Fruit fly (Drosophila melanogaster) whole organism, embryonic: Measurements from ENCODE around the gene Set2.

Experiments used
- CG11085 ChIP-seq: fragments of 200-800 bp; sonication (Bioruptor generic); IDR thresholded peaks from 2 replicates; pipeline ENCODE4 v1.3.6; 2022; ENCODE audit warnings: missing biosample characterization, missing genetic modification characterization
- CG11560 ChIP-seq: fragments of 200-800 bp; sonication (Bioruptor generic); IDR thresholded peaks from 3 replicates; pipeline ENCODE4 v1.3.6; 2022; ENCODE audit warnings: missing biosample characterization, missing genetic modification characterization
- CG11695 ChIP-seq: fragments of 200-800 bp; sonication (Bioruptor generic); IDR thresholded peaks from 3 replicates; pipeline ENCODE4 v1.3.6; 2022; ENCODE audit warnings: missing biosample characterization, missing genetic modification characterization
- CG12942 ChIP-seq: fragments of 200-800 bp; sonication (Bioruptor generic); optimal IDR thresholded peaks from 3 replicates; lab custom pipeline; 2016; ENCODE audit warnings: missing biosample characterization, missing genetic modification characterization
- CG13775 ChIP-seq: fragments of 200-800 bp; sonication (Bioruptor generic); optimal IDR thresholded peaks from 3 replicates; lab custom pipeline; 2017; ENCODE audit warnings: missing biosample characterization, mild to moderate bottlenecking, missing genetic modification characterization
- CG14014 ChIP-seq: fragments of 200-800 bp; sonication (Bioruptor generic); IDR thresholded peaks from 2 replicates; pipeline ENCODE4 v1.3.6; 2022; ENCODE audit warnings: missing biosample characterization, missing genetic modification characterization
- CG15479 ChIP-seq: fragments of 200-800 bp; sonication (Bioruptor generic); optimal IDR thresholded peaks from 3 replicates; lab custom pipeline; 2019; ENCODE audit warnings: missing biosample characterization, mild to moderate bottlenecking, missing genetic modification characterization, moderate library complexity
- CG17568 ChIP-seq: fragments of 200-800 bp; sonication (Bioruptor generic); optimal IDR thresholded peaks from 2 replicates; lab custom pipeline; 2018; ENCODE audit warnings: missing biosample characterization, mild to moderate bottlenecking, missing genetic modification characterization, moderate library complexity
- CG1792 ChIP-seq: fragments of 200-800 bp; sonication (Bioruptor generic); optimal IDR thresholded peaks from 2 replicates; lab custom pipeline; 2016; ENCODE audit warnings: missing biosample characterization, missing genetic modification characterization
- CG18619 ChIP-seq: fragments of 200-800 bp; sonication (Bioruptor generic); optimal IDR thresholded peaks from 3 replicates; lab custom pipeline; 2017; ENCODE audit warnings: missing biosample characterization, mild to moderate bottlenecking, missing genetic modification characterization
- CG2889 ChIP-seq: fragments of 200-800 bp; sonication (Bioruptor generic); IDR thresholded peaks from 3 replicates; pipeline ENCODE4 v1.3.6; 2022; ENCODE audit warnings: missing biosample characterization, missing genetic modification characterization
- CG3838 ChIP-seq: fragments of 200-800 bp; sonication (Bioruptor generic); optimal IDR thresholded peaks from 3 replicates; lab custom pipeline; 2016; ENCODE audit warnings: missing biosample characterization, missing genetic modification characterization
- CG3995 ChIP-seq: fragments of 200-800 bp; sonication (Bioruptor generic); optimal IDR thresholded peaks from 3 replicates; lab custom pipeline; 2016; ENCODE audit warnings: missing biosample characterization, missing genetic modification characterization
- CG8290 ChIP-seq, 3 experiments: fragments of 200-800 bp; sonication (Bioruptor generic); optimal IDR thresholded peaks; 2 replicates each; lab custom pipeline; 2016 to 2019; ENCODE audit warnings: missing biosample characterization in 3 of 3, missing genetic modification characterization in 3 of 3, mild to moderate bottlenecking in 2 of 3, moderate library complexity in 1 of 3
- CG9876 ChIP-seq: fragments of 200-800 bp; sonication (Bioruptor generic); optimal IDR thresholded peaks from 2 replicates; lab custom pipeline; 2016; ENCODE audit warnings: missing biosample characterization, missing genetic modification characterization
- CHES-1-like ChIP-seq: fragments of 200-800 bp; sonication (Bioruptor generic); optimal IDR thresholded peaks from 2 replicates; lab custom pipeline; 2016; ENCODE audit warnings: missing biosample characterization, missing genetic modification characterization
- D19A ChIP-seq: fragments of 200-800 bp; optimal IDR thresholded peaks from 3 replicates; lab custom pipeline; 2019; ENCODE audit warnings: missing biosample characterization, mild to moderate bottlenecking, missing genetic modification characterization, moderate library complexity
- ERR ChIP-seq: fragments of 200-800 bp; sonication (Bioruptor generic); optimal IDR thresholded peaks from 2 replicates; lab custom pipeline; 2016; ENCODE audit warnings: missing biosample characterization, missing genetic modification characterization
- Eip74EF ChIP-seq, 2 experiments: fragments of 200-800 bp in 1 of 2; fragments of >200 bp in 1 of 2; sonication (Bioruptor generic) in 1 of 2; optimal IDR thresholded peaks; 2 replicates each; lab custom pipeline; 2017 to 2019; ENCODE audit warnings: missing biosample characterization in 2 of 2, missing genetic modification characterization in 2 of 2, mild to moderate bottlenecking in 1 of 2, moderate library complexity in 1 of 2
- GATAe ChIP-seq: fragments of 200-800 bp; sonication (Bioruptor generic); conservative IDR thresholded peaks from 2 replicates; pipeline ENCODE4 v1.3.6; 2022; ENCODE audit warnings: missing biosample characterization, missing genetic modification characterization
- Gug ChIP-seq: fragments of 200-800 bp; sonication (Bioruptor generic); IDR thresholded peaks from 4 replicates; pipeline ENCODE4 v1.3.6; 2022; ENCODE audit warnings: missing biosample characterization, missing genetic modification characterization
- HLH3B ChIP-seq: fragments of 200-800 bp; sonication (Bioruptor generic); IDR thresholded peaks from 2 replicates; pipeline ENCODE4 v1.3.6; 2022; ENCODE audit warnings: missing biosample characterization, missing genetic modification characterization
- Hmr ChIP-seq: fragments of 200-800 bp; sonication (Bioruptor generic); optimal IDR thresholded peaks from 3 replicates; lab custom pipeline; 2017; ENCODE audit warnings: mild to moderate bottlenecking, missing biosample characterization, missing genetic modification reagents, missing genetic modification characterization
- Hr39 ChIP-seq: fragments of >200 bp; optimal IDR thresholded peaks from 2 replicates; lab custom pipeline; 2017
- NfI ChIP-seq: fragments of 200-800 bp; sonication (Bioruptor generic); optimal IDR thresholded peaks from 3 replicates; lab custom pipeline; 2018; ENCODE audit warnings: missing biosample characterization, mild to moderate bottlenecking, missing genetic modification characterization, moderate library complexity
- Scr ChIP-seq: fragments of 200-800 bp; sonication (Bioruptor generic); IDR thresholded peaks from 2 replicates; pipeline ENCODE4 v1.3.6; 2022; ENCODE audit warnings: missing biosample characterization, missing genetic modification characterization; ENCODE audit not compliant: partially characterized antibody
- Xrp1 ChIP-seq: fragments of 200-800 bp; sonication (Bioruptor generic); IDR thresholded peaks from 2 replicates; pipeline ENCODE4 v1.3.6; 2022; ENCODE audit warnings: missing biosample characterization, missing genetic modification characterization
- ara ChIP-seq: fragments of 200-800 bp; sonication (Bioruptor generic); IDR thresholded peaks from 2 replicates; pipeline ENCODE4 v1.3.6; 2022; ENCODE audit warnings: missing biosample characterization, missing genetic modification characterization
- br ChIP-seq: fragments of >200 bp; optimal IDR thresholded peaks from 2 replicates; lab custom pipeline; 2017
- cad ChIP-seq: fragments of >200 bp; optimal IDR thresholded peaks from 2 replicates; lab custom pipeline; 2017; ENCODE audit warnings: missing biosample characterization, missing genetic modification characterization
- dpn ChIP-seq, 2 experiments: fragments of 200-800 bp; sonication (Bioruptor generic); optimal IDR thresholded peaks; 3 replicates each; lab custom pipeline; 2016; ENCODE audit warnings: missing biosample characterization in 2 of 2, missing genetic modification characterization in 2 of 2
- emc ChIP-seq: fragments of 200-800 bp; sonication (Bioruptor generic); optimal IDR thresholded peaks from 2 replicates; lab custom pipeline; 2016; ENCODE audit warnings: missing biosample characterization, missing genetic modification characterization
- eyg ChIP-seq: fragments of 200-800 bp; sonication (Bioruptor generic); optimal IDR thresholded peaks from 3 replicates; lab custom pipeline; 2016; ENCODE audit warnings: missing biosample characterization, missing genetic modification characterization
- gce ChIP-seq: fragments of 200-800 bp; sonication (Bioruptor generic); IDR thresholded peaks from 3 replicates; pipeline ENCODE4 v1.3.6; 2022; ENCODE audit warnings: missing biosample characterization, missing genetic modification characterization
- gro ChIP-seq: fragments of 200-800 bp; sonication (Bioruptor generic); optimal IDR thresholded peaks from 2 replicates; lab custom pipeline; 2016; ENCODE audit warnings: missing biosample characterization, missing genetic modification characterization
- hbn ChIP-seq: fragments of 200-800 bp; sonication (Bioruptor generic); IDR thresholded peaks from 2 replicates; pipeline ENCODE4 v1.3.6; 2022; ENCODE audit warnings: missing biosample characterization, missing genetic modification characterization; ENCODE audit not compliant: partially characterized antibody
- jumu ChIP-seq: fragments of 200-800 bp; sonication (Bioruptor generic); optimal IDR thresholded peaks from 3 replicates; lab custom pipeline; 2016; ENCODE audit warnings: missing biosample characterization, missing genetic modification characterization
- ken ChIP-seq: fragments of 200-800 bp; sonication (Bioruptor generic); IDR thresholded peaks from 3 replicates; pipeline ENCODE4 v1.3.6; 2022; ENCODE audit warnings: missing biosample characterization, missing genetic modification characterization
- lmd ChIP-seq: fragments of 200-800 bp; sonication (Bioruptor generic); IDR thresholded peaks from 2 replicates; pipeline ENCODE4 v1.3.6; 2022; ENCODE audit warnings: missing biosample characterization, missing genetic modification characterization
- lov ChIP-seq, 2 experiments: fragments of 200-800 bp in 1 of 2; fragments of >200 bp in 1 of 2; sonication (Bioruptor generic) in 1 of 2; IDR thresholded peaks in 1 of 2; optimal IDR thresholded peaks in 1 of 2; 2 replicates in 1 of 2; 3 replicates in 1 of 2; pipeline versions ENCODE4 v1.3.6 to Lab custom; 2017 to 2022; ENCODE audit warnings: missing biosample characterization in 1 of 2, missing genetic modification characterization in 1 of 2
- mam ChIP-seq: fragments of 200-800 bp; sonication (Bioruptor generic); optimal IDR thresholded peaks from 3 replicates; lab custom pipeline; 2016; ENCODE audit warnings: missing biosample characterization, missing genetic modification characterization
- nerfin-1 ChIP-seq: fragments of 200-800 bp; sonication (Bioruptor generic); optimal IDR thresholded peaks from 3 replicates; lab custom pipeline; 2019; ENCODE audit warnings: missing biosample characterization, mild to moderate bottlenecking, missing genetic modification characterization, moderate library complexity
- pzg ChIP-seq: fragments of 200-800 bp; sonication (Bioruptor generic); optimal IDR thresholded peaks from 3 replicates; lab custom pipeline; 2018; ENCODE audit warnings: missing biosample characterization, mild to moderate bottlenecking, missing genetic modification characterization, moderate library complexity
- scrt ChIP-seq: fragments of 200-800 bp; sonication (Bioruptor generic); optimal IDR thresholded peaks from 2 replicates; lab custom pipeline; 2018; ENCODE audit warnings: missing biosample characterization, mild to moderate bottlenecking, missing genetic modification characterization, moderate library complexity
- sens-2 ChIP-seq: fragments of 200-800 bp; sonication (Bioruptor generic); IDR thresholded peaks from 2 replicates; pipeline ENCODE4 v1.3.6; 2022; ENCODE audit warnings: missing biosample characterization, missing genetic modification characterization
- sob ChIP-seq: fragments of 200-800 bp; sonication (Bioruptor generic); IDR thresholded peaks from 2 replicates; pipeline ENCODE4 v1.3.6; 2022; ENCODE audit warnings: missing biosample characterization, missing genetic modification characterization
- stwl ChIP-seq: fragments of 200-800 bp; sonication (Bioruptor generic); optimal IDR thresholded peaks from 3 replicates; lab custom pipeline; 2018; ENCODE audit warnings: missing biosample characterization, mild to moderate bottlenecking, missing genetic modification characterization, moderate library complexity
- tap ChIP-seq: fragments of 200-800 bp; optimal IDR thresholded peaks from 3 replicates; lab custom pipeline; 2019; ENCODE audit warnings: missing biosample characterization, mild to moderate bottlenecking, missing genetic modification characterization, moderate library complexity
- usp ChIP-seq: fragments of >200 bp; optimal IDR thresholded peaks from 2 replicates; lab custom pipeline; 2017; ENCODE audit warnings: missing biosample characterization, missing genetic modification characterization
- zen2 ChIP-seq: fragments of 200-800 bp; sonication (Bioruptor generic); IDR thresholded peaks from 3 replicates; pipeline ENCODE4 v1.3.6; 2022; ENCODE audit warnings: missing biosample characterization, missing genetic modification characterization; ENCODE audit not compliant: partially characterized antibody

Gene Set2

DNA sequence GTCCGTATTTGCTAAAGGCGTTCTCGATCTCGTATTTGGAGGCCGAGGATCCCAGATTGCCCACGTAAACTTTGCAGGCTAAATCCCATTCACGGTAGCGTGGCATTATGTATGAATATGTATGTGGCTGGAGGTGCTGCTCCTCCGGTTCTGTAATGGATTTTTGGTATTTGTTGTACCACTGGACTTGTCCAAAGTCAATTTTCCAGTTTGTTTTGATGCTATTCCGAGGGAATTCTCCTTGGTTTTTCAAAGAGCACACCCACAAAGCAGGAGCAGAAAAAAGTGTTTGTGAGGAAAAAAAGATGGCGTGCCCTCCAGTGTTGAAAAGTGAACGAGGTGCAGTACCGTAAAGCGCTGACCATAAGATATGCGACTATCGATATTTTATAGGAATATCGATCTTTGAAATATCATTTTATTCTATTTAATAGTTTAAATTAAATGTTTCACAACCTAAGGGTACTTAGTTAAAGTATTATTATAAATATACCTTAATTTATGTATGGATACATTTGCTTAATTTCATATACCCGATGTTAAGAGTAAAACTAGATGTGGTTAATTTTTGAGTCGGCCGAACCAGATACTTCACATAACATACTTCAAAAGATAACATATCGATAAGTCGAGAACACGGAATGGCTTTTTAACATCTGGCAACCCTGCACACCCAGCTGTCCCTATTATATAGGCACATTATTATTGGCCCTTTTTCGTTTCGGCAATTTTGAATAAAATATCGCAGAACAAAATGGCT is 28.3 kb upstream of the Set2 start, which contains the start of the genes Rbp1-like and Tim9a (continued):
- TF ChIP-seq Eip74EF (GFP tag; optimal IDR thresholded peaks at IDR 0.05; lab: Kevin White, UChicago) (no peak), Xrp1 (GFP tag; lab: Robert Waterston, UW) (no peak), sob (no peak), HLH3B (no peak), ara (GFP tag; lab: Robert Waterston, UW) (no peak), nerfin-1 (tag; lab: Kevin White, UChicago) (no peak), CG13775 (GFP tag; lab: Kevin White, UChicago) (peak; percentile 41), Scr (peak; percentile 86), hbn (GFP tag; lab: Robert Waterston, UW) (peak; percentile 60), CG15479 (GFP tag; lab: Kevin White, UChicago) (no peak), gce (GFP tag; lab: Robert Waterston, UW) (no peak), CG9876 (GFP tag; lab: Kevin White, UChicago) (no peak), gro (GFP tag; lab: Kevin White, UChicago) (no peak), br (lab: Kevin White, UChicago) (no peak), usp (no peak), CG3838 (no peak), cad (GFP tag; lab: Kevin White, UChicago) (no peak), ken (GFP tag; lab: Robert Waterston, UW) (no peak), CG11695 (GFP tag; lab: Robert Waterston, UW) (no peak), CG11560 (tag; lab: Robert Waterston, UW) (no peak), D19A (tag; lab: Kevin White, UChicago) (no peak), scrt (GFP tag; lab: Kevin White, UChicago) (no peak), eyg (GFP tag; lab: Kevin White, UChicago) (no peak), GATAe (GFP tag; lab: Robert Waterston, UW) (no peak), CG12942 (GFP tag; lab: Kevin White, UChicago) (no peak), Hr39 (no peak), Hmr (GFP tag; lab: Kevin White, UChicago) (peak; percentile 44), tap (no peak), CG1792 (no peak), CG11085 (no peak), jumu (GFP tag; lab: Kevin White, UChicago) (no peak), mam (GFP tag; lab: Kevin White, UChicago) (peak; percentile 6), pzg (peak; percentile 49), CG17568 (GFP tag; lab: Kevin White, UChicago) (no peak), NfI (GFP tag; lab: Kevin White, UChicago) (peak; percentile 41), lov (optimal IDR thresholded peaks at IDR 0.05; lab: Kevin White, UChicago) (no peak), lov (GFP tag; IDR thresholded peaks at IDR 0.05; lab: Robert Waterston, UW) (no peak), stwl (peak; percentile 65), zen2 (0 out of 3 replicates have a peak, but pooled peaks have one; percentile 32), CHES-1-like (GFP tag; lab: Kevin White, UChicago) (no peak), CG8290 (GFP tag; optimal IDR thresholded peaks at IDR 0.05; lab: Kevin White, UChicago) (peak; percentile 82), CG8290 (tag; optimal IDR thresholded peaks at IDR 0.05; lab: Kevin White, UChicago) (peak in 1 of 2 experiments; percentile 43), dpn (GFP tag; optimal IDR thresholded peaks at IDR 0.05; lab: Kevin White, UChicago) (no peak), sens-2 (GFP tag; lab: Robert Waterston, UW) (no peak), CG3995 (GFP tag; lab: Kevin White, UChicago) (peak; percentile 74), emc (GFP tag; lab: Kevin White, UChicago) (no peak), CG18619 (no peak), Gug (GFP tag; lab: Robert Waterston, UW) (no peak; the same call in 3 of the 4 replicates), lmd (GFP tag; lab: Robert Waterston, UW) (no peak), CG14014 (GFP tag; lab: Robert Waterston, UW) (no peak), ERR (no peak), CG2889 (no peak)
